Fruit fly (Drosophila melanogaster) whole organism: ENCODE data around the gene Lsp2.
A peak's percentile ranks its signal among the peaks of the same experiment; 100 is the strongest.

Experiments used
- CG8478 ChIP-seq: fragments of >200 bp; optimal IDR thresholded peaks from 2 replicates; lab custom pipeline; 2018; ENCODE audit warnings: inconsistent platforms
- Dll ChIP-seq: fragments of >200 bp; optimal IDR thresholded peaks from 2 replicates; lab custom pipeline; 2017
- EcR ChIP-seq, 2 experiments: fragments of >200 bp; optimal IDR thresholded peaks; 2 replicates each; lab custom pipeline; 2017; ENCODE audit warnings: missing biosample characterization in 2 of 2, missing genetic modification characterization in 2 of 2, missing genetic modification reagents in 2 of 2
- pan ChIP-seq: fragments of >200 bp; optimal IDR thresholded peaks from 2 replicates; lab custom pipeline; 2017
- psq ChIP-seq: fragments of >200 bp; optimal IDR thresholded peaks from 2 replicates; lab custom pipeline; 2017
- usp ChIP-seq: fragments of >200 bp; optimal IDR thresholded peaks from 2 replicates; lab custom pipeline; 2017; ENCODE audit warnings: missing biosample characterization, missing genetic modification characterization, mixed read lengths

The Lsp2 gene

dm6 chr3L:12090898-12091685 lies 38.1 kb upstream of the Lsp2 start:
- TF ChIP-seq pan (lab: Kevin White, UChicago) (no peak), Dll (lab: Kevin White, UChicago) (no peak), psq (lab: Kevin White, UChicago) (no peak), usp (no peak), EcR (GFP tag; optimal IDR thresholded peaks at IDR 0.05; lab: Kevin White, UChicago) (no peak), CG8478 (lab: Kevin White, UChicago) (no peak)

- TF ChIP-seq pan (lab: Kevin White, UChicago) (no peak), EcR (GFP tag; optimal IDR thresholded peaks at IDR 0.05; lab: Kevin White, UChicago) (no peak), psq (lab: Kevin White, UChicago) (no peak), Dll (lab: Kevin White, UChicago) (no peak), CG8478 (lab: Kevin White, UChicago) (no peak), usp (no peak)
These were observed 36.3 kb upstream of the Lsp2 start for dm6 chr3L:12092860-12093359.

- TF ChIP-seq EcR (GFP tag; optimal IDR thresholded peaks at IDR 0.05; lab: Kevin White, UChicago), result no peak
- TF ChIP-seq CG8478 (lab: Kevin White, UChicago), result no peak
- TF ChIP-seq Dll (lab: Kevin White, UChicago), result no peak
- no peak for TF ChIP-seq psq (lab: Kevin White, UChicago)
- no peak for TF ChIP-seq usp
These were observed 33.2 kb upstream of the Lsp2 start for dm6 chr3L:12095960-12096359.

dm6 chr3L:12096799-12097662 lies 32.2 kb upstream of the Lsp2 start:
- TF ChIP-seq usp, result no peak
- TF ChIP-seq psq (lab: Kevin White, UChicago), result no peak
- no peak for TF ChIP-seq EcR (GFP tag; optimal IDR thresholded peaks at IDR 0.05; lab: Kevin White, UChicago)
- TF ChIP-seq Dll (lab: Kevin White, UChicago), result no peak
- TF ChIP-seq CG8478 (lab: Kevin White, UChicago), result no peak
- no peak for TF ChIP-seq pan (lab: Kevin White, UChicago)

- no peak for TF ChIP-seq EcR (GFP tag; optimal IDR thresholded peaks at IDR 0.05; lab: Kevin White, UChicago)
- no peak for TF ChIP-seq pan (lab: Kevin White, UChicago)
- no peak for TF ChIP-seq psq (lab: Kevin White, UChicago)
- no peak for TF ChIP-seq usp
- TF ChIP-seq Dll (lab: Kevin White, UChicago), result no peak
- no peak for TF ChIP-seq CG8478 (lab: Kevin White, UChicago)
These were observed 29.7 kb upstream of the Lsp2 start for dm6 chr3L:12099329-12100031.

- TF ChIP-seq EcR (GFP tag; optimal IDR thresholded peaks at IDR 0.05; lab: Kevin White, UChicago) (no peak), pan (lab: Kevin White, UChicago) (no peak), psq (lab: Kevin White, UChicago) (no peak), Dll (lab: Kevin White, UChicago) (no peak), usp (no peak), CG8478 (lab: Kevin White, UChicago) (no peak)
These were observed 27.2 kb upstream of the Lsp2 start for dm6 chr3L:12101924-12102383.

- no peak for TF ChIP-seq pan (lab: Kevin White, UChicago)
- TF ChIP-seq Dll (lab: Kevin White, UChicago), result no peak
- TF ChIP-seq EcR (GFP tag; optimal IDR thresholded peaks at IDR 0.05; lab: Kevin White, UChicago), result no peak
- no peak for TF ChIP-seq CG8478 (lab: Kevin White, UChicago)
- no peak for TF ChIP-seq psq (lab: Kevin White, UChicago)
- no peak for TF ChIP-seq usp
These were observed 21.8 kb upstream of the Lsp2 start for dm6 chr3L:12107378-12107777.

dm6 chr3L:12108515-12108914 lies 20.7 kb upstream of the Lsp2 start:
- no peak for TF ChIP-seq EcR (GFP tag; optimal IDR thresholded peaks at IDR 0.05; lab: Kevin White, UChicago)

dm6 chr3L:12109045-12109632 lies 20.1 kb upstream of the Lsp2 start:
- no peak for TF ChIP-seq EcR (GFP tag; optimal IDR thresholded peaks at IDR 0.05; lab: Kevin White, UChicago)
- TF ChIP-seq usp, result no peak
- no peak for TF ChIP-seq Dll (lab: Kevin White, UChicago)

- peak in 1 of 2 experiments; percentile 77 for TF ChIP-seq EcR (GFP tag; optimal IDR thresholded peaks at IDR 0.05; lab: Kevin White, UChicago)
- TF ChIP-seq psq (lab: Kevin White, UChicago), result no peak
These were observed 17.9 kb upstream of the Lsp2 start for dm6 chr3L:12111081-12111958.
